Fruit fly (Drosophila melanogaster) whole organism, prepupa: Measurements from ENCODE around the gene CG9933.

Experiments used
- CG10631 ChIP-seq: fragments of 200-800 bp; sonication (Bioruptor generic); optimal IDR thresholded peaks from 2 replicates; lab custom pipeline; 2016; ENCODE audit warnings: missing biosample characterization, missing genetic modification characterization
- CG10669 ChIP-seq: fragments of 200-800 bp; sonication (Bioruptor generic); optimal IDR thresholded peaks from 3 replicates; lab custom pipeline; 2018; ENCODE audit warnings: missing biosample characterization, mild to moderate bottlenecking, missing genetic modification characterization, moderate library complexity
- CG11294 ChIP-seq: fragments of 200-800 bp; sonication (Bioruptor generic); IDR thresholded peaks from 2 replicates; pipeline ENCODE4 v1.3.6; 2022; ENCODE audit warnings: missing biosample characterization, missing genetic modification characterization
- CG11902 ChIP-seq: fragments of 200-800 bp; sonication (Bioruptor generic); optimal IDR thresholded peaks from 3 replicates; lab custom pipeline; 2016; ENCODE audit warnings: missing biosample characterization, missing genetic modification characterization
- CG1621 ChIP-seq: fragments of 200-800 bp; sonication (Bioruptor generic); optimal IDR thresholded peaks from 3 replicates; lab custom pipeline; 2018; ENCODE audit warnings: missing biosample characterization, mild to moderate bottlenecking, missing genetic modification characterization
- CG16779 ChIP-seq: fragments of 200-800 bp; sonication (Bioruptor generic); optimal IDR thresholded peaks from 3 replicates; lab custom pipeline; 2017; ENCODE audit warnings: missing biosample characterization, mild to moderate bottlenecking, missing genetic modification characterization
- CG3032 ChIP-seq: fragments of 200-800 bp; optimal IDR thresholded peaks from 2 replicates; lab custom pipeline; 2019; ENCODE audit warnings: missing biosample characterization, mild to moderate bottlenecking, missing genetic modification characterization, moderate library complexity
- CG31627 ChIP-seq: fragments of 200-800 bp; sonication (Bioruptor generic); optimal IDR thresholded peaks from 3 replicates; lab custom pipeline; 2016; ENCODE audit warnings: missing biosample characterization, missing genetic modification characterization
- CG34406 ChIP-seq: fragments of 200-800 bp; sonication (Bioruptor generic); optimal IDR thresholded peaks from 3 replicates; lab custom pipeline; 2016; ENCODE audit warnings: missing biosample characterization, missing genetic modification characterization
- CG3919 ChIP-seq: fragments of 200-800 bp; sonication (Bioruptor generic); optimal IDR thresholded peaks from 3 replicates; lab custom pipeline; 2016; ENCODE audit warnings: missing biosample characterization, missing genetic modification characterization
- CG4318 ChIP-seq: fragments of 200-800 bp; sonication (Bioruptor generic); optimal IDR thresholded peaks from 3 replicates; lab custom pipeline; 2017; ENCODE audit warnings: missing biosample characterization, mild to moderate bottlenecking, missing genetic modification characterization
- CG6163 ChIP-seq: fragments of 200-800 bp; sonication (Bioruptor generic); IDR thresholded peaks from 3 replicates; pipeline ENCODE4 v1.3.6; 2022; ENCODE audit warnings: missing biosample characterization, missing genetic modification characterization
- CG6276 ChIP-seq: fragments of 200-800 bp; sonication (Bioruptor generic); optimal IDR thresholded peaks from 2 replicates; lab custom pipeline; 2017; ENCODE audit warnings: missing biosample characterization, mild to moderate bottlenecking, missing genetic modification characterization
- CG6792 ChIP-seq: fragments of 200-800 bp; sonication (Bioruptor generic); optimal IDR thresholded peaks from 3 replicates; lab custom pipeline; 2016; ENCODE audit warnings: missing biosample characterization, missing genetic modification characterization
- CG6808 ChIP-seq: fragments of 200-800 bp; sonication (Bioruptor generic); optimal IDR thresholded peaks from 3 replicates; lab custom pipeline; 2017; ENCODE audit warnings: missing biosample characterization, missing genetic modification characterization, mild to moderate bottlenecking, moderate library complexity, missing genetic modification reagents
- CG6854 ChIP-seq: fragments of 200-800 bp; sonication (Bioruptor generic); optimal IDR thresholded peaks from 2 replicates; lab custom pipeline; 2017; ENCODE audit warnings: missing biosample characterization, mild to moderate bottlenecking, missing genetic modification characterization
- CG7368 ChIP-seq: fragments of 200-800 bp; sonication (Bioruptor generic); optimal IDR thresholded peaks from 3 replicates; lab custom pipeline; 2016; ENCODE audit warnings: missing biosample characterization, missing genetic modification characterization
- CG8119 ChIP-seq: fragments of 200-800 bp; sonication (Bioruptor generic); IDR thresholded peaks from 3 replicates; pipeline ENCODE4 v1.3.6; 2022; ENCODE audit warnings: missing biosample characterization, missing genetic modification characterization
- CG8319 ChIP-seq: fragments of 200-800 bp; sonication (Bioruptor generic); optimal IDR thresholded peaks from 3 replicates; lab custom pipeline; 2016; ENCODE audit warnings: missing biosample characterization, missing genetic modification characterization
- CG9139 ChIP-seq: fragments of 200-800 bp; sonication (Bioruptor generic); optimal IDR thresholded peaks from 3 replicates; lab custom pipeline; 2017; ENCODE audit warnings: missing biosample characterization, mild to moderate bottlenecking, missing genetic modification characterization
- Eip75B ChIP-seq: fragments of 200-800 bp; sonication (Bioruptor generic); optimal IDR thresholded peaks from 3 replicates; lab custom pipeline; 2016; ENCODE audit warnings: missing biosample characterization, missing genetic modification characterization
- Eip93F ChIP-seq: fragments of 200-800 bp; sonication (Bioruptor generic); optimal IDR thresholded peaks from 2 replicates; lab custom pipeline; 2016; ENCODE audit warnings: missing biosample characterization, mild to moderate bottlenecking, missing genetic modification characterization
- Ets21C ChIP-seq: fragments of 200-800 bp; sonication (Bioruptor generic); optimal IDR thresholded peaks from 3 replicates; lab custom pipeline; 2016; ENCODE audit warnings: missing biosample characterization, missing genetic modification characterization
- Gug ChIP-seq: fragments of 200-800 bp; sonication (Bioruptor generic); IDR thresholded peaks from 2 replicates; pipeline ENCODE4 v1.3.6; 2022; ENCODE audit warnings: missing biosample characterization, missing genetic modification characterization
- Hr38 ChIP-seq: sonication (Bioruptor generic); optimal IDR thresholded peaks from 2 replicates; lab custom pipeline; 2016; ENCODE audit warnings: missing biosample characterization, missing genetic modification characterization
- Hr39 ChIP-seq: fragments of 200-800 bp; sonication (Bioruptor generic); optimal IDR thresholded peaks from 2 replicates; lab custom pipeline; 2016; ENCODE audit warnings: missing biosample characterization, missing genetic modification characterization
- Hr4 ChIP-seq: fragments of 200-800 bp; sonication (Bioruptor generic); optimal IDR thresholded peaks from 3 replicates; lab custom pipeline; 2016; ENCODE audit warnings: missing biosample characterization, missing genetic modification characterization
- Lpt ChIP-seq: fragments of 200-800 bp; sonication (Bioruptor generic); optimal IDR thresholded peaks from 3 replicates; lab custom pipeline; 2016; ENCODE audit warnings: missing biosample characterization, missing genetic modification characterization
- Met ChIP-seq: fragments of 200-800 bp; sonication (Bioruptor generic); optimal IDR thresholded peaks from 3 replicates; lab custom pipeline; 2016; ENCODE audit warnings: missing biosample characterization, missing genetic modification characterization
- OdsH ChIP-seq: fragments of 200-800 bp; sonication (Bioruptor generic); optimal IDR thresholded peaks from 3 replicates; lab custom pipeline; 2016; ENCODE audit warnings: missing biosample characterization, missing genetic modification characterization
- Smox ChIP-seq: fragments of 200-800 bp; sonication (Bioruptor generic); optimal IDR thresholded peaks from 3 replicates; lab custom pipeline; 2016; ENCODE audit warnings: missing biosample characterization, missing genetic modification characterization
- Sox14 ChIP-seq: fragments of 200-800 bp; sonication (Bioruptor generic); optimal IDR thresholded peaks from 3 replicates; lab custom pipeline; 2016; ENCODE audit warnings: missing biosample characterization, missing genetic modification characterization
- Sox15 ChIP-seq: fragments of 200-800 bp; sonication (Bioruptor generic); optimal IDR thresholded peaks from 3 replicates; lab custom pipeline; 2016; ENCODE audit warnings: missing biosample characterization, missing genetic modification characterization
- acj6 ChIP-seq: fragments of 200-800 bp; sonication (Bioruptor generic); optimal IDR thresholded peaks from 3 replicates; lab custom pipeline; 2016; ENCODE audit warnings: missing biosample characterization, missing genetic modification characterization
- cyc ChIP-seq: fragments of 200-800 bp; sonication (Bioruptor generic); optimal IDR thresholded peaks from 3 replicates; lab custom pipeline; 2016; ENCODE audit warnings: missing biosample characterization, missing genetic modification characterization
- dac ChIP-seq: fragments of 200-800 bp; sonication (Bioruptor generic); optimal IDR thresholded peaks from 2 replicates; lab custom pipeline; 2017; ENCODE audit warnings: missing biosample characterization, mild to moderate bottlenecking, missing genetic modification characterization
- eg ChIP-seq: fragments of 200-800 bp; sonication (Bioruptor generic); IDR thresholded peaks from 3 replicates; pipeline ENCODE4 v1.3.6; 2022; ENCODE audit warnings: missing biosample characterization, missing genetic modification characterization
- esn ChIP-seq: fragments of 200-800 bp; sonication (Bioruptor generic); optimal IDR thresholded peaks from 2 replicates; lab custom pipeline; 2016; ENCODE audit warnings: missing biosample characterization, mild to moderate bottlenecking, missing genetic modification characterization, moderate library complexity
- fd59A ChIP-seq: fragments of 200-800 bp; sonication (Bioruptor generic); optimal IDR thresholded peaks from 2 replicates; lab custom pipeline; 2017; ENCODE audit warnings: missing biosample characterization, mild to moderate bottlenecking, missing genetic modification characterization, missing genetic modification reagents
- fd85E ChIP-seq: fragments of 200-800 bp; sonication (Bioruptor generic); optimal IDR thresholded peaks from 3 replicates; lab custom pipeline; 2016; ENCODE audit warnings: missing biosample characterization, missing genetic modification characterization
- fkh ChIP-seq: fragments of 200-800 bp; sonication (Bioruptor generic); optimal IDR thresholded peaks from 3 replicates; lab custom pipeline; 2017; ENCODE audit warnings: missing biosample characterization, mild to moderate bottlenecking, missing genetic modification characterization, moderate library complexity
- lz ChIP-seq: fragments of 200-800 bp; sonication (Bioruptor generic); optimal IDR thresholded peaks from 3 replicates; lab custom pipeline; 2016; ENCODE audit warnings: missing biosample characterization, missing genetic modification characterization
- net ChIP-seq: fragments of 200-800 bp; sonication (Bioruptor generic); optimal IDR thresholded peaks from 3 replicates; lab custom pipeline; 2016; ENCODE audit warnings: missing biosample characterization, missing genetic modification characterization
- salr ChIP-seq, 2 experiments: fragments of 200-800 bp; sonication (Bioruptor generic); optimal IDR thresholded peaks; 3 replicates each; lab custom pipeline; 2016 to 2018; ENCODE audit warnings: missing biosample characterization in 2 of 2, missing genetic modification characterization in 2 of 2, mild to moderate bottlenecking in 1 of 2
- ss ChIP-seq, 2 experiments: fragments of 200-800 bp; sonication (Bioruptor generic); optimal IDR thresholded peaks; 2 replicates in 1 of 2; 3 replicates in 1 of 2; lab custom pipeline; 2017 to 2018; ENCODE audit warnings: mild to moderate bottlenecking in 2 of 2, missing biosample characterization in 2 of 2, missing genetic modification characterization in 2 of 2, moderate library complexity in 1 of 2
- svp ChIP-seq: fragments of 200-800 bp; sonication (Bioruptor generic); peaks from one replicate; lab custom pipeline; 2016; ENCODE audit warnings: missing biosample characterization, missing genetic modification characterization
- topi ChIP-seq: fragments of 200-800 bp; sonication (Bioruptor generic); optimal IDR thresholded peaks from 3 replicates; lab custom pipeline; 2016; ENCODE audit warnings: missing biosample characterization, missing genetic modification characterization
- vri ChIP-seq: fragments of 200-800 bp; sonication (Bioruptor generic); optimal IDR thresholded peaks from 3 replicates; lab custom pipeline; 2016; ENCODE audit warnings: missing biosample characterization, mild to moderate bottlenecking, missing genetic modification characterization

The CG9933 gene

DNA sequence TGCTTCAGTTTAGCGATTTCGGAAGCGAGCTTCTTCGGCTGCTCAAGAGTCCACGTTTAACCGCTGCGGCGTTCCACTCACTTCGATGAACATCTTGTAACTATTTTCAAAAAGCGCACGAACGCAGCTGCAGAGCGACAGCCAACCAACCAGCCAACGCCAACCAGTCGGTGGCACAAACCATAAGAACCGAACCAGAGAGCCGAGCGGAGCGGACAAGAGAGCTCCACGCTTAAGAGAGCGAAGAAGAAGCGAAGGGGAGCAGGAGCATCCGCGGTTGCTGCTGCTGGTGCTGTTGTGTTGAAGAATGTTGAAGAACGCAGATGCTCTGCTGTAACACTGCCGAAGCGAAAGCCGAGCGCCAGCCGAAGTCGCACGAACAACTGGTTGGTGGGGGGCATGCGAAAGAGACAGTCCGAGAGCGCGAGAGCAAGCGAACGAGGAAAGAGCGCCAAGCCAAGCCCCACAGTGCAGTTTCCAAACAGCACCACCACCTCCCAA, 39.0 kb upstream of the CG9933 start, which contains the start of gene CG9932 (continued):
- TF ChIP-seq fd59A (no peak), Eip93F (GFP tag; lab: Kevin White, UChicago) (no peak), eg (GFP tag; lab: Robert Waterston, UW) (peak; percentile 56; the same call in 2 of the 3 replicates), CG3032 (tag; lab: Kevin White, UChicago) (no peak), ss (GFP tag; optimal IDR thresholded peaks at IDR 0.05; lab: Kevin White, UChicago) (peak; percentile 72 to 73), CG10631 (no peak), Lpt (GFP tag; lab: Kevin White, UChicago) (peak; percentile 57), cyc (no peak), salr (GFP tag; optimal IDR thresholded peaks at IDR 0.05; lab: Kevin White, UChicago) (peak in 1 of 2 experiments; percentile 1), esn (GFP tag; lab: Kevin White, UChicago) (peak; percentile 41), CG6163 (GFP tag; lab: Robert Waterston, UW) (peak; percentile 71), CG16779 (tag; lab: Kevin White, UChicago) (peak; percentile 58), net (peak; percentile 66), topi (GFP tag; lab: Kevin White, UChicago) (peak; percentile 42), CG6276 (GFP tag; lab: Kevin White, UChicago) (no peak), Sox14 (peak; percentile 49), CG7368 (GFP tag; lab: Kevin White, UChicago) (peak; percentile 3), Hr4 (GFP tag; lab: Kevin White, UChicago) (no peak), Hr38 (GFP tag; lab: Kevin White, UChicago) (no peak), CG9139 (GFP tag; lab: Kevin White, UChicago) (peak; percentile 71), CG6808 (GFP tag; lab: Kevin White, UChicago) (peak; percentile 63), Ets21C (GFP tag; lab: Kevin White, UChicago) (no peak), CG10669 (GFP tag; lab: Kevin White, UChicago) (no peak), vri (peak; percentile 93), Eip75B (GFP tag; lab: Kevin White, UChicago) (peak; percentile 49), Met (GFP tag; lab: Kevin White, UChicago) (peak; percentile 48), lz (GFP tag; lab: Kevin White, UChicago) (peak; percentile 21), CG3919 (GFP tag; lab: Kevin White, UChicago) (peak; percentile 65), CG1621 (tag; lab: Kevin White, UChicago) (peak; percentile 21), Smox (no peak), CG8119 (0 out of 3 replicates have a peak, but pooled peaks have one; percentile 40), CG34406 (GFP tag; lab: Kevin White, UChicago) (peak; percentile 20), Sox15 (GFP tag; lab: Kevin White, UChicago) (no peak), CG11902 (GFP tag; lab: Kevin White, UChicago) (no peak)

DNA sequence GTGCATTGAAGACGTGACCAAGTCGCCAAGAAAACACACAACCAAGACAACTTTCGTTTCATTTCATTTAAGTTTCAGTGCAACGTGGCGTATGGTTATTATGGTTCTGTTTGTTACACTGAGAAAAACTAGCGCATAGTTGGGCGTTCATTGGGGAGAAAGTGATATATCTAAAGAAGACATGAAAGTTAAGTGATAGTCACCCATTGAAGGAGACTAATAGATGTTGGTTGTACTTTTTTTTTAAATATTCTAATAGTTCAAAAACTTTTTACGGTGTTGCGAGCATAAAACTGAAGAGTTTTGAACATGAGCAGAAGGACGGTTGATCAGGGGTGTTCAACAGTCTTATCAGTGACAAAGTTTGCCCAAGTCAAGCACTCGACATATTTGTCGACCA, 34.9 kb upstream of the CG9933 start:
- TF ChIP-seq Hr39 (GFP tag; lab: Kevin White, UChicago) (peak; percentile 61), CG6808 (GFP tag; lab: Kevin White, UChicago) (peak; percentile 58), Sox14 (peak; percentile 68), acj6 (GFP tag; lab: Kevin White, UChicago) (peak; percentile 70), CG3032 (tag; lab: Kevin White, UChicago) (peak; percentile 49), ss (GFP tag; optimal IDR thresholded peaks at IDR 0.05; lab: Kevin White, UChicago) (peak in 1 of 2 experiments; percentile 38), CG6854 (GFP tag; lab: Kevin White, UChicago) (no peak), fkh (GFP tag; lab: Kevin White, UChicago) (no peak), CG10669 (GFP tag; lab: Kevin White, UChicago) (peak; percentile 68), CG8119 (peak; percentile 76), CG11902 (GFP tag; lab: Kevin White, UChicago) (peak; percentile 24), CG8319 (peak; percentile 17), CG4318 (peak; percentile 60), Lpt (GFP tag; lab: Kevin White, UChicago) (peak; percentile 61), CG10631 (peak; percentile 63), CG11294 (GFP tag; lab: Robert Waterston, UW) (peak; percentile 55; the same call in 1 of the 2 replicates), fd85E (no peak), CG3919 (GFP tag; lab: Kevin White, UChicago) (peak; percentile 66), Gug (GFP tag; lab: Robert Waterston, UW) (peak; percentile 76), CG1621 (tag; lab: Kevin White, UChicago) (peak; percentile 64), CG6276 (GFP tag; lab: Kevin White, UChicago) (peak; percentile 56), Hr4 (GFP tag; lab: Kevin White, UChicago) (peak; percentile 81), CG31627 (peak; percentile 38), CG6792 (GFP tag; lab: Kevin White, UChicago) (peak; percentile 57), svp (GFP tag; lab: Kevin White, UChicago) (peak; percentile 62), CG34406 (GFP tag; lab: Kevin White, UChicago) (peak; percentile 45), Eip75B (GFP tag; lab: Kevin White, UChicago) (peak; percentile 49), CG9139 (GFP tag; lab: Kevin White, UChicago) (no peak), topi (GFP tag; lab: Kevin White, UChicago) (peak; percentile 35), dac (GFP tag; lab: Kevin White, UChicago) (peak; percentile 50), OdsH (GFP tag; lab: Kevin White, UChicago) (peak; percentile 77)
